Fruit fly (Drosophila melanogaster) whole organism, wandering third instar larva: ENCODE data around the gene Stam.

ENCODE experiments used
- Abd-B ChIP-seq: fragments of >200 bp; optimal IDR thresholded peaks from 2 replicates; lab custom pipeline; 2017; ENCODE audit warnings: missing biosample characterization, missing genetic modification characterization
- CG32264 ChIP-seq: fragments of 200-800 bp; sonication (Bioruptor generic); optimal IDR thresholded peaks from 2 replicates; lab custom pipeline; 2016; ENCODE audit warnings: missing biosample characterization, missing genetic modification characterization
- CG9705 ChIP-seq: fragments of 200-800 bp; sonication (Bioruptor generic); optimal IDR thresholded peaks from 2 replicates; lab custom pipeline; 2018; ENCODE audit warnings: missing biosample characterization, mild to moderate bottlenecking, missing genetic modification characterization
- CrebA ChIP-seq: fragments of 200-800 bp; sonication (Bioruptor generic); optimal IDR thresholded peaks from 2 replicates; lab custom pipeline; 2016; ENCODE audit warnings: missing biosample characterization, mild to moderate bottlenecking, missing genetic modification characterization, borderline replicate concordance
- Dfd ChIP-seq: fragments of >200 bp; optimal IDR thresholded peaks from 2 replicates; lab custom pipeline; 2017; ENCODE audit warnings: missing biosample characterization, missing genetic modification characterization
- Dif ChIP-seq: fragments of 200-275, 200-300 bp; sonication (Bioruptor generic); optimal IDR thresholded peaks from 2 replicates; lab custom pipeline; 2018; ENCODE audit warnings: missing biosample characterization, missing genetic modification characterization; ENCODE audit not compliant: partially characterized antibody
- GATAd ChIP-seq: sonication (Bioruptor generic); optimal IDR thresholded peaks from 2 replicates; lab custom pipeline; 2016; ENCODE audit warnings: missing biosample characterization, missing genetic modification characterization
- HLH106 ChIP-seq: fragments of 200-800 bp; optimal IDR thresholded peaks from 3 replicates; lab custom pipeline; 2019; ENCODE audit warnings: missing biosample characterization, mild to moderate bottlenecking, missing genetic modification characterization, moderate library complexity
- Hnf4 ChIP-seq: fragments of 200-800 bp; sonication (Bioruptor generic); optimal IDR thresholded peaks from 2 replicates; lab custom pipeline; 2016; ENCODE audit warnings: missing biosample characterization, mild to moderate bottlenecking, missing genetic modification characterization
- Hr78 ChIP-seq: fragments of >200 bp; optimal IDR thresholded peaks from 2 replicates; lab custom pipeline; 2017; ENCODE audit warnings: missing biosample characterization, missing genetic modification characterization
- Hr83 ChIP-seq: fragments of 200-300 bp; sonication (Bioruptor generic); optimal IDR thresholded peaks from 2 replicates; lab custom pipeline; 2016; ENCODE audit warnings: missing biosample characterization, mild to moderate bottlenecking, missing genetic modification characterization, moderate library complexity; ENCODE audit not compliant: poor library complexity, severe bottlenecking
- Jra ChIP-seq: sonication (Bioruptor generic); optimal IDR thresholded peaks from 2 replicates; lab custom pipeline; 2016; ENCODE audit warnings: missing biosample characterization, missing genetic modification characterization
- Mio ChIP-seq: sonication (Bioruptor generic); optimal IDR thresholded peaks from 2 replicates; lab custom pipeline; 2016; ENCODE audit warnings: missing biosample characterization, missing genetic modification characterization
- Myc ChIP-seq: fragments of >200 bp; optimal IDR thresholded peaks from 2 replicates; lab custom pipeline; 2017
- N ChIP-seq: fragments of >200 bp; optimal IDR thresholded peaks from 2 replicates; lab custom pipeline; 2018; ENCODE audit warnings: missing biosample characterization, missing external identifiers, missing genetic modification characterization
- OdsH ChIP-seq: fragments of 200-800 bp; sonication (Bioruptor generic); optimal IDR thresholded peaks from 2 replicates; lab custom pipeline; 2016; ENCODE audit warnings: missing biosample characterization, mild to moderate bottlenecking, missing genetic modification characterization
- Rel ChIP-seq, 2 experiments: fragments of 200-800 bp; sonication (Bioruptor generic) in 1 of 2; optimal IDR thresholded peaks; 2 replicates in 1 of 2; 3 replicates in 1 of 2; lab custom pipeline; 2016 to 2019; ENCODE audit warnings: mild to moderate bottlenecking in 2 of 2, missing biosample characterization in 2 of 2, missing genetic modification characterization in 2 of 2, moderate library complexity in 1 of 2
- Sp1 ChIP-seq: fragments of 200-800 bp; sonication (Bioruptor generic); optimal IDR thresholded peaks from 3 replicates; lab custom pipeline; 2019; ENCODE audit warnings: missing biosample characterization, mild to moderate bottlenecking, missing genetic modification characterization, moderate library complexity
- Vsx2 ChIP-seq: fragments of 200-300, 225-300 bp; sonication (Bioruptor generic); optimal IDR thresholded peaks from 2 replicates; lab custom pipeline; 2018; ENCODE audit warnings: missing biosample characterization, missing genetic modification characterization; ENCODE audit not compliant: partially characterized antibody
- br ChIP-seq: fragments of 200-800 bp; sonication (Bioruptor generic); optimal IDR thresholded peaks from 2 replicates; lab custom pipeline; 2016; ENCODE audit warnings: missing biosample characterization, missing genetic modification characterization
- brk ChIP-seq: fragments of 200-800 bp; sonication (Bioruptor generic); optimal IDR thresholded peaks from 2 replicates; lab custom pipeline; 2016; ENCODE audit warnings: missing biosample characterization, mild to moderate bottlenecking, missing genetic modification characterization
- dl ChIP-seq, 2 experiments: fragments of 175-275, 200-275 bp in 1 of 2; fragments of 200-275 bp in 1 of 2; sonication (Bioruptor generic); optimal IDR thresholded peaks; lab custom pipeline; 2018; ENCODE audit warnings: mild to moderate bottlenecking in 2 of 2, missing biosample characterization in 2 of 2, missing genetic modification characterization in 2 of 2, moderate library complexity in 2 of 2; ENCODE audit not compliant: partially characterized antibody in 2 of 2, insufficient read depth in 1 of 2
- dmrt93B ChIP-seq: fragments of 200-800 bp; sonication (Bioruptor generic); optimal IDR thresholded peaks from 2 replicates; lab custom pipeline; 2018; ENCODE audit warnings: missing biosample characterization, mild to moderate bottlenecking, missing genetic modification characterization
- dsf ChIP-seq: sonication (Bioruptor generic); optimal IDR thresholded peaks from 2 replicates; lab custom pipeline; 2016; ENCODE audit warnings: missing biosample characterization, missing genetic modification characterization, borderline replicate concordance
- foxo ChIP-seq, 2 experiments: fragments of 200-800 bp; sonication (Bioruptor generic); optimal IDR thresholded peaks; 2 replicates in 1 of 2; 3 replicates in 1 of 2; lab custom pipeline; 2016 to 2017; ENCODE audit warnings: missing biosample characterization in 2 of 2, missing genetic modification characterization in 2 of 2
- fru ChIP-seq: fragments of 200-800 bp; sonication (Bioruptor generic); optimal IDR thresholded peaks from 3 replicates; lab custom pipeline; 2016; ENCODE audit warnings: missing biosample characterization, mild to moderate bottlenecking, missing genetic modification characterization
- h ChIP-seq: fragments of 200-800 bp; sonication (Bioruptor generic); optimal IDR thresholded peaks from 3 replicates; lab custom pipeline; 2016; ENCODE audit warnings: missing biosample characterization, mild to moderate bottlenecking, missing genetic modification characterization
- jim ChIP-seq: fragments of 175-275, 200-325 bp; sonication (Bioruptor generic); optimal IDR thresholded peaks from 2 replicates; lab custom pipeline; 2016; ENCODE audit warnings: missing biosample characterization, mild to moderate bottlenecking, missing genetic modification characterization
- lola ChIP-seq: fragments of >200 bp; optimal IDR thresholded peaks from 2 replicates; lab custom pipeline; 2017; ENCODE audit warnings: missing biosample characterization, missing genetic modification characterization
- pan ChIP-seq: fragments of >200 bp; optimal IDR thresholded peaks from 2 replicates; lab custom pipeline; 2017
- psq ChIP-seq: fragments of 200-800 bp; sonication (Bioruptor generic); optimal IDR thresholded peaks from 3 replicates; lab custom pipeline; 2017; ENCODE audit warnings: missing biosample characterization, mild to moderate bottlenecking, missing genetic modification characterization, moderate library complexity
- rgr ChIP-seq: fragments of 200-800 bp; sonication (Bioruptor generic); optimal IDR thresholded peaks from 3 replicates; lab custom pipeline; 2016; ENCODE audit warnings: missing biosample characterization, mild to moderate bottlenecking, missing genetic modification characterization
- sage ChIP-seq: fragments of 200-800 bp; sonication (Bioruptor generic); optimal IDR thresholded peaks from 2 replicates; lab custom pipeline; 2016; ENCODE audit warnings: missing biosample characterization, mild to moderate bottlenecking, missing genetic modification characterization
- tai ChIP-seq: sonication (Bioruptor generic); optimal IDR thresholded peaks from 2 replicates; lab custom pipeline; 2016; ENCODE audit warnings: missing biosample characterization, missing genetic modification characterization
- usp ChIP-seq: fragments of >200 bp; optimal IDR thresholded peaks from 2 replicates; lab custom pipeline; 2017; ENCODE audit warnings: missing biosample characterization, missing genetic modification characterization
- woc ChIP-seq: sonication (Bioruptor generic); optimal IDR thresholded peaks from 2 replicates; lab custom pipeline; 2016; ENCODE audit warnings: missing biosample characterization, mild to moderate bottlenecking, missing genetic modification characterization

The Stam gene

dm6 chr2L:10858064-10859047, at the start of gene Stam, which contains the start of gene aurB:
Stam (plus strand) TSS chr2L:10858536.
aurB (minus strand) TSS chr2L:10858094.
- TF ChIP-seq fru (no peak), sage (GFP tag; lab: Kevin White, UChicago) (no peak), psq (GFP tag; lab: Kevin White, UChicago) (peak; percentile 36), jim (GFP tag; lab: Kevin White, UChicago) (no peak), Hnf4 (GFP tag; lab: Kevin White, UChicago) (no peak), br (GFP tag; lab: Kevin White, UChicago) (no peak), Myc (no peak), dsf (GFP tag; lab: Kevin White, UChicago) (no peak), GATAd (GFP tag; lab: Kevin White, UChicago) (no peak), N (GFP tag; lab: Kevin White, UChicago) (no peak), tai (GFP tag; lab: Kevin White, UChicago) (no peak), woc (GFP tag; lab: Kevin White, UChicago) (peak; percentile 26), CrebA (GFP tag; lab: Kevin White, UChicago) (no peak), Hr78 (no peak), Abd-B (GFP tag; lab: Kevin White, UChicago) (no peak), CG9705 (GFP tag; lab: Kevin White, UChicago) (no peak), dmrt93B (GFP tag; lab: Kevin White, UChicago) (no peak), Mio (no peak), Sp1 (GFP tag; lab: Kevin White, UChicago) (peak; percentile 57), brk (GFP tag; lab: Kevin White, UChicago) (no peak), Dfd (no peak), OdsH (GFP tag; lab: Kevin White, UChicago) (peak; percentile 1), foxo (GFP tag; optimal IDR thresholded peaks at IDR 0.05; lab: Kevin White, UChicago) (peak in 1 of 2 experiments; percentile 39), Rel (GFP tag; optimal IDR thresholded peaks at IDR 0.05; lab: Kevin White, UChicago) (no peak), Rel (tag; optimal IDR thresholded peaks at IDR 0.05; lab: Kevin White, UChicago) (peak; percentile 20), CG32264 (GFP tag; lab: Kevin White, UChicago) (no peak), lola (GFP tag; lab: Kevin White, UChicago) (no peak), Vsx2 (GFP tag; lab: Kevin White, UChicago) (no peak), usp (GFP tag; lab: Kevin White, UChicago) (no peak), pan (no peak), rgr (GFP tag; lab: Kevin White, UChicago) (peak; percentile 32), h (GFP tag; lab: Kevin White, UChicago) (peak; percentile 19), dl (GFP tag; optimal IDR thresholded peaks at IDR 0.05; lab: Kevin White, UChicago; ENCODE audit: insufficient read depth in 1 of 2, partially characterized antibody in 2 of 2) (no peak), Hr83 (no peak), HLH106 (tag; lab: Kevin White, UChicago) (peak; percentile 60), Jra (no peak), Dif (GFP tag; lab: Kevin White, UChicago) (no peak)

- no peak for TF ChIP-seq tai (GFP tag; lab: Kevin White, UChicago)
- no peak for TF ChIP-seq sage (GFP tag; lab: Kevin White, UChicago)
- no peak for TF ChIP-seq HLH106 (tag; lab: Kevin White, UChicago)
- no peak for TF ChIP-seq dl (GFP tag; optimal IDR thresholded peaks at IDR 0.05; lab: Kevin White, UChicago; ENCODE audit: insufficient read depth in 1 of 2, partially characterized antibody in 2 of 2)
- no peak for TF ChIP-seq CG32264 (GFP tag; lab: Kevin White, UChicago)
- TF ChIP-seq Vsx2 (GFP tag; lab: Kevin White, UChicago) = no peak
These were observed 39.5 kb upstream of the Stam start, which contains the start of gene CG6508 for dm6 chr2L:10818807-10819206. CG6508 (plus strand) TSS chr2L:10819107.
